Fruit fly (Drosophila melanogaster): Measurements from ENCODE around the gene btv.

The btv gene

dm6 chr2L:17990118-17990517 is 7.8 kb upstream of the btv start, which contains the start of gene Prosbeta5R2:
Gene Prosbeta5R2, plus strand, starts transcription at chr2L:17990418.
- TF ChIP-seq ttk (optimal IDR thresholded peaks at IDR 0.05) (no peak), Sin3A (optimal IDR thresholded peaks at IDR 0.05) (no peak), Myc (optimal IDR thresholded peaks at IDR 0.05) (no peak), insv (optimal IDR thresholded peaks at IDR 0.05) (no peak), psq (optimal IDR thresholded peaks at IDR 0.05) (no peak)

- TF ChIP-seq Sin3A (optimal IDR thresholded peaks at IDR 0.05) (no peak), ttk (optimal IDR thresholded peaks at IDR 0.05) (no peak), Myc (optimal IDR thresholded peaks at IDR 0.05) (no peak), insv (optimal IDR thresholded peaks at IDR 0.05) (no peak), h (optimal IDR thresholded peaks at IDR 0.05) (no peak), psq (optimal IDR thresholded peaks at IDR 0.05) (no peak)
Observed at dm6 chr2L:17988955-17989354, 6.7 kb upstream of the btv start.

dm6 chr2L:17986099-17986498 is 3.8 kb upstream of the btv start, which contains the start of gene CG5681:
Gene CG5681, plus strand, starts transcription at chr2L:17986399.
- TF ChIP-seq Myc (optimal IDR thresholded peaks at IDR 0.05) (no peak), psq (optimal IDR thresholded peaks at IDR 0.05) (no peak), ttk (optimal IDR thresholded peaks at IDR 0.05) (no peak), h (optimal IDR thresholded peaks at IDR 0.05) (no peak), insv (optimal IDR thresholded peaks at IDR 0.05) (no peak), Sin3A (optimal IDR thresholded peaks at IDR 0.05) (no peak)

dm6 chr2L:17972999-17973398 is 9.3 kb downstream of the btv start:
- TF ChIP-seq psq (optimal IDR thresholded peaks at IDR 0.05) = no peak
- no peak for TF ChIP-seq h (optimal IDR thresholded peaks at IDR 0.05)
- no peak for TF ChIP-seq Sin3A (optimal IDR thresholded peaks at IDR 0.05)
- no peak for TF ChIP-seq Myc (optimal IDR thresholded peaks at IDR 0.05)
- no peak for TF ChIP-seq ttk (optimal IDR thresholded peaks at IDR 0.05)
- TF ChIP-seq insv (optimal IDR thresholded peaks at IDR 0.05) = no peak

dm6 chr2L:17963710-17964109 is 18.6 kb downstream of the btv start:
- no peak for TF ChIP-seq Sin3A (optimal IDR thresholded peaks at IDR 0.05)
- no peak for TF ChIP-seq insv (optimal IDR thresholded peaks at IDR 0.05)
- no peak for TF ChIP-seq Myc (optimal IDR thresholded peaks at IDR 0.05)
- TF ChIP-seq ttk (optimal IDR thresholded peaks at IDR 0.05) = no peak
- no peak for TF ChIP-seq h (optimal IDR thresholded peaks at IDR 0.05)
- TF ChIP-seq psq (optimal IDR thresholded peaks at IDR 0.05) = no peak

- TF ChIP-seq insv (optimal IDR thresholded peaks at IDR 0.05) = no peak
- no peak for TF ChIP-seq psq (optimal IDR thresholded peaks at IDR 0.05)
- no peak for TF ChIP-seq ttk (optimal IDR thresholded peaks at IDR 0.05)
- TF ChIP-seq Sin3A (optimal IDR thresholded peaks at IDR 0.05) = no peak
- no peak for TF ChIP-seq h (optimal IDR thresholded peaks at IDR 0.05)
- TF ChIP-seq Myc (optimal IDR thresholded peaks at IDR 0.05) = no peak
Observed at dm6 chr2L:17963071-17963567, 19.2 kb downstream of the btv start, which contains the start of gene CG5674. Gene CG5674, plus strand, starts transcription at chr2L:17963379.

- TF ChIP-seq insv (optimal IDR thresholded peaks at IDR 0.05) = no peak
Observed at dm6 chr2L:17960214-17960613, 22.1 kb downstream of the btv start.

- no peak for TF ChIP-seq ttk (optimal IDR thresholded peaks at IDR 0.05)
- TF ChIP-seq insv (optimal IDR thresholded peaks at IDR 0.05) = no peak
- TF ChIP-seq Myc (optimal IDR thresholded peaks at IDR 0.05) = no peak
- TF ChIP-seq h (optimal IDR thresholded peaks at IDR 0.05) = no peak
- TF ChIP-seq Sin3A (optimal IDR thresholded peaks at IDR 0.05) = no peak
- TF ChIP-seq psq (optimal IDR thresholded peaks at IDR 0.05) = no peak
Observed at dm6 chr2L:17958306-17958705, 24.0 kb downstream of the btv start.

dm6 chr2L:17921527-17921926 is 60.7 kb downstream of the btv start:
- no peak for TF ChIP-seq Sin3A (optimal IDR thresholded peaks at IDR 0.05)
- TF ChIP-seq ttk (optimal IDR thresholded peaks at IDR 0.05) = no peak
- no peak for TF ChIP-seq insv (optimal IDR thresholded peaks at IDR 0.05)
- no peak for TF ChIP-seq h (optimal IDR thresholded peaks at IDR 0.05)
- no peak for TF ChIP-seq Myc (optimal IDR thresholded peaks at IDR 0.05)
- TF ChIP-seq psq (optimal IDR thresholded peaks at IDR 0.05) = no peak

dm6 chr2L:17914923-17915322 is 67.3 kb downstream of the btv start, which contains the start of gene CG43271:
Gene CG43271, minus strand, starts transcription at chr2L:17915023.
- TF ChIP-seq Sin3A (optimal IDR thresholded peaks at IDR 0.05) = no peak
- no peak for TF ChIP-seq ttk (optimal IDR thresholded peaks at IDR 0.05)
- no peak for TF ChIP-seq h (optimal IDR thresholded peaks at IDR 0.05)
- no peak for TF ChIP-seq insv (optimal IDR thresholded peaks at IDR 0.05)
- TF ChIP-seq psq (optimal IDR thresholded peaks at IDR 0.05) = no peak
